Worm (Caenorhabditis elegans): Measurements from ENCODE around the gene glb-30.
A peak's percentile ranks its signal among the peaks of the same experiment; 100 is the strongest.

The glb-30 gene

DNA sequence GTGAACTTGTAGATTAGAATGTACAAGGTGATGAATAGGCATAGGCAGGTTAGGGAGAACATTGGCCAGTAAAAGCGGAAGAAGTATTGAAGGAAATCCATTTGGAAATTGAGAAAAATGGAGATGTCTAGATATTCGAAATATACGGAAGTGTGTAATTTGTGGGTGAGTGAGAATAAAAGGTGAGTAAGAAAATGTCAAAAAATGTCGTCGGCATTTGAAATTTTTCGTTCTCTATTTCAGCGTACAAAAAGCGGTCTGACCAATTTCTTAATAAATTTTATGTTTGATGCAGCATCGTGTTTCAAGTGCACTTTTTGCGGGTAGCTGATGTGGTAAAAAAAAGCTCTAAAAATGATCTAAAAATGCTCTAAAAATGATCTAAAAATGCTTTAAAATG lies 26.6 kb upstream of the glb-30 start, which contains the start of gene srd-64:
TSS of gene srd-64 (minus strand) at position 101 of the 400 bp plus-strand sequence.
- TF ChIP-seq tbx-11 (GFP tag; IDR thresholded peaks at IDR 0.05) (no peak), sea-1 (GFP tag; conservative IDR thresholded peaks at IDR 0.05) (no peak), ets-7 (tag; optimal IDR thresholded peaks at IDR 0.05) (no peak), tbx-37 (GFP tag; conservative IDR thresholded peaks at IDR 0.05) (no peak), hmg-4 (GFP tag; optimal IDR thresholded peaks at IDR 0.05) (no peak), ceh-36 (tag; optimal IDR thresholded peaks at IDR 0.05) (no peak), aly-1 (tag; optimal IDR thresholded peaks at IDR 0.05) (no peak), flt-1 (GFP tag; IDR thresholded peaks at IDR 0.05) (no peak), ceh-13 (GFP tag; optimal IDR thresholded peaks at IDR 0.05) (no peak), B0310.2 (tag; optimal IDR thresholded peaks at IDR 0.05) (no peak), hmbx-1 (tag; optimal IDR thresholded peaks at IDR 0.05) (no peak), hnd-1 (tag; optimal IDR thresholded peaks at IDR 0.05) (no peak), scrt-1 (GFP tag; IDR thresholded peaks at IDR 0.05) (no peak), pes-1 (GFP tag; IDR thresholded peaks at IDR 0.05) (no peak), tra-4 (tag; optimal IDR thresholded peaks at IDR 0.05) (no peak), F13C5.2 (tag; optimal IDR thresholded peaks at IDR 0.05) (no peak), ama-1 (optimal IDR thresholded peaks at IDR 0.05) (no peak)

DNA sequence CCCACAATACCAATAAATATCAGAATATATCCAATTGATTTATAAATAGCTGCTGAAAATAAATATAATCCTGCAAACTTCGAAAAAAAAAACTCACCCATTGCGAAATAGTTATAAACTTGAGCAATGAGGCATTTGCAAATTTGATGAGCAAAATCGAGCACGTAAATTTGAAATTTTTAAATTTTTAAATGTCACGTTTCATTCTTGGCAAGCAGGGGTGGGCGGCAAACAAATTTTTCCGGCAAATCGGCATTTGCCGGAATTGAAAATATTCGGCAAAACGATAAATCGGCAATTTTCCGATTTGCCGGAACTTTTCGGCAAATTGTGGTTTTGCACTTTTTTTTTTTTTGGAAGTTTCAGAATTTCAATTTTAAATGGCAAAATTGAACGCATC lies 21.5 kb upstream of the glb-30 start, which contains the start of gene Y22D7AR.14:
TSS of gene Y22D7AR.14 (minus strand) at position 101 of the 400 bp plus-strand sequence.
- no peak for TF ChIP-seq F13C5.2 (tag; optimal IDR thresholded peaks at IDR 0.05)
- TF ChIP-seq hmbx-1 (tag; optimal IDR thresholded peaks at IDR 0.05), result no peak
- no peak for TF ChIP-seq scrt-1 (GFP tag; IDR thresholded peaks at IDR 0.05)
- TF ChIP-seq ets-7 (tag; optimal IDR thresholded peaks at IDR 0.05), result no peak
- no peak for TF ChIP-seq aly-1 (tag; optimal IDR thresholded peaks at IDR 0.05)
- TF ChIP-seq ceh-13 (GFP tag; optimal IDR thresholded peaks at IDR 0.05), result no peak
- no peak for TF ChIP-seq pes-1 (GFP tag; IDR thresholded peaks at IDR 0.05)
- no peak for TF ChIP-seq sea-1 (GFP tag; conservative IDR thresholded peaks at IDR 0.05)
- no peak for TF ChIP-seq hnd-1 (tag; optimal IDR thresholded peaks at IDR 0.05)
- TF ChIP-seq hmg-4 (GFP tag; optimal IDR thresholded peaks at IDR 0.05), result no peak
- no peak for TF ChIP-seq tbx-37 (GFP tag; conservative IDR thresholded peaks at IDR 0.05)
- TF ChIP-seq ama-1 (optimal IDR thresholded peaks at IDR 0.05), result no peak
- no peak for TF ChIP-seq flt-1 (GFP tag; IDR thresholded peaks at IDR 0.05)
- TF ChIP-seq tra-4 (tag; optimal IDR thresholded peaks at IDR 0.05), result no peak
- no peak for TF ChIP-seq tbx-11 (GFP tag; IDR thresholded peaks at IDR 0.05)
- TF ChIP-seq B0310.2 (tag; optimal IDR thresholded peaks at IDR 0.05), result no peak

DNA sequence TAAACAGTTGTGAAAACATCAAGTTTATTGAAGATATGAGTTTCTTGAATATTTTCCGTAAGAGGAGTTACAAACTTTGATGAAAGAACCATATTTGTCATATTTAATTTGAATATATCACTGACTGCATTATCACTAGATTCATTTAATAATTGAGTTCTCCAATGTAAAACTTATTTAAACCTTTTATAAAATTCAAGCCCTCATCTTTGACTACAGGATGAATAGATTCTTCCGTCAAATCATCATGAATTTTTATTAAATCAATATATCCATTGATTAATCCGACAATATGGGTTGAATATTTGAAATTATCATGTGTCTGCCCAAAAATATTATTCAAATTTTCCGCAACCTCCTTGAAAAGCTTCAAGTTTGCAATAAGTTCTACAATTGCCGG lies 19.6 kb upstream of the glb-30 start, which contains the start of gene Y22D7AR.7:
TSS of gene Y22D7AR.7 (minus strand) at position 101 of the 400 bp plus-strand sequence.
- TF ChIP-seq hmg-4 (GFP tag; optimal IDR thresholded peaks at IDR 0.05) (no peak), tra-4 (tag; optimal IDR thresholded peaks at IDR 0.05) (no peak), ets-7 (tag; optimal IDR thresholded peaks at IDR 0.05) (no peak), pes-1 (GFP tag; IDR thresholded peaks at IDR 0.05) (no peak), ama-1 (optimal IDR thresholded peaks at IDR 0.05) (no peak), sea-1 (GFP tag; conservative IDR thresholded peaks at IDR 0.05) (no peak), ceh-13 (GFP tag; optimal IDR thresholded peaks at IDR 0.05) (no peak), scrt-1 (GFP tag; IDR thresholded peaks at IDR 0.05) (no peak), F13C5.2 (tag; optimal IDR thresholded peaks at IDR 0.05) (no peak), ceh-36 (tag; optimal IDR thresholded peaks at IDR 0.05) (no peak), tbx-37 (GFP tag; conservative IDR thresholded peaks at IDR 0.05) (no peak), tbx-11 (GFP tag; IDR thresholded peaks at IDR 0.05) (no peak), hmbx-1 (tag; optimal IDR thresholded peaks at IDR 0.05) (no peak), B0310.2 (tag; optimal IDR thresholded peaks at IDR 0.05) (no peak), flt-1 (GFP tag; IDR thresholded peaks at IDR 0.05) (no peak), aly-1 (tag; optimal IDR thresholded peaks at IDR 0.05) (no peak), hnd-1 (tag; optimal IDR thresholded peaks at IDR 0.05) (no peak)

DNA sequence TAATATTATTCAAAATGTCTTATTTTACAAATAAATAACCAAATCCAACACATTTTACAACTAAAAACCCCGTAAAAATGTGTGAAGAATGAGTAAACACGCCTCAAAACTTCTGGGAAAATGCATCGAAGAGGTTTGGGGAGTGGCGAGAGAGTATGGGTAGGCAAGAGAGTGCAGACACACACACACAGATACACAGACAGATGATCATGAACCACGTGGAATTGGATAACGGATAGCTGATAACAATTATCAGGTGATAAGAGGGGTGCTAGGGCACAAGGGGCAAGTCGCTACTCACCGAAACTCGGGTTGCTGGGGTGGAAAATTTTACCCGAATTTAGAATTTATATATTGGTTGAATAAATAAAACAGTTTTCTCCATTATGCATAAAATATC lies 13.8 kb upstream of the glb-30 start:
- no peak for TF ChIP-seq aly-1 (tag; optimal IDR thresholded peaks at IDR 0.05)
- no peak for TF ChIP-seq tra-4 (tag; optimal IDR thresholded peaks at IDR 0.05)
- TF ChIP-seq hmbx-1 (tag; optimal IDR thresholded peaks at IDR 0.05), result no peak
- no peak for TF ChIP-seq ets-7 (tag; optimal IDR thresholded peaks at IDR 0.05)
- TF ChIP-seq scrt-1 (GFP tag; IDR thresholded peaks at IDR 0.05), result no peak
- no peak for TF ChIP-seq flt-1 (GFP tag; IDR thresholded peaks at IDR 0.05)
- TF ChIP-seq ceh-13 (GFP tag; optimal IDR thresholded peaks at IDR 0.05), result no peak
- no peak for TF ChIP-seq tbx-11 (GFP tag; IDR thresholded peaks at IDR 0.05)
- TF ChIP-seq tbx-37 (GFP tag; conservative IDR thresholded peaks at IDR 0.05), result no peak
- no peak for TF ChIP-seq sea-1 (GFP tag; conservative IDR thresholded peaks at IDR 0.05)
- no peak for TF ChIP-seq ceh-36 (tag; optimal IDR thresholded peaks at IDR 0.05)
- no peak for TF ChIP-seq B0310.2 (tag; optimal IDR thresholded peaks at IDR 0.05)
- TF ChIP-seq hmg-4 (GFP tag; optimal IDR thresholded peaks at IDR 0.05), result no peak
- TF ChIP-seq ama-1 (optimal IDR thresholded peaks at IDR 0.05), result no peak
- no peak for TF ChIP-seq pes-1 (GFP tag; IDR thresholded peaks at IDR 0.05)
- TF ChIP-seq F13C5.2 (tag; optimal IDR thresholded peaks at IDR 0.05), result no peak
- no peak for TF ChIP-seq hnd-1 (tag; optimal IDR thresholded peaks at IDR 0.05)

DNA sequence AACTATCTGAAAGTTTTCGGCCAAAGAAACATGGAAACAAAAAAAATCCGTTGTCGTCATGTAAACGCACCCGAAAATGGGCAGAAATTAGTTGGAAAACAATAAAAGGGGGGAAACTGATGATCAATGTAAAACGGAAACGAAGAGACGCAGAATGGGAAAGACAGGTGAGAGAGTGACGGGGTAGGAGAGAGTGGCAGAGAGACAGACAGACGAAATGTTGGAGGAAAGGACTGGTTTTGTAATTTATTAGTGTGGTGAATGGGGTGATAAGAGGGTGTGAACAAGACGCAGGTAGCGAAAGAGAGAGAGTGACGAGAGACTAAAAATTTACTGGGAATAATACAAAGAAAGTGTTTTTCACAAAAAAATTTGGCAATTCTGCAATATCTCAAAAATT lies 12.6 kb upstream of the glb-30 start:
- TF ChIP-seq tbx-37 (GFP tag; conservative IDR thresholded peaks at IDR 0.05) (peak; percentile 43; the same call in 1 of the 2 replicates), flt-1 (GFP tag; IDR thresholded peaks at IDR 0.05) (no peak)

DNA sequence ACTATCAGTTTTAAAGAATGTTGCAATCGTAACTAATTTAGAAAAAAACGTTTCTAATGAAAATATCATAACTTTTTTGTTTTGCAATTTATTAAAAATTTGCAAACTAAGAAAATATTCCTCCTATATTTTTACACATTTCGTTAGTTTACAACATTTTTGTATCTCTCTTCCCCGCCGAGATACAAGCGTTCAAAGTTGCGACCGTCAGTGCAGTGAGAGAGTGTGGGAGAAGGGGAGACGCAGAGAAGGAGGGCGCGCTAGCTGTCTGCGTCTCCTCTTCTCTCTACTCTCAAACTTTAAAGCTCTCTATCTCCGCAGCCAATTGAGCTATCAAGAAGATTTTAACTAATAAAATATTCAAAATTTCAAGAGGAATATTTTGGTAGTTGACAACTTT lies 12.0 kb upstream of the glb-30 start:
- TF ChIP-seq ceh-36 (tag; optimal IDR thresholded peaks at IDR 0.05) (no peak), aly-1 (tag; optimal IDR thresholded peaks at IDR 0.05) (no peak), flt-1 (GFP tag; IDR thresholded peaks at IDR 0.05) (no peak), hmg-4 (GFP tag; optimal IDR thresholded peaks at IDR 0.05) (no peak), ama-1 (optimal IDR thresholded peaks at IDR 0.05) (no peak), ets-7 (tag; optimal IDR thresholded peaks at IDR 0.05) (no peak), hnd-1 (tag; optimal IDR thresholded peaks at IDR 0.05) (no peak), scrt-1 (GFP tag; IDR thresholded peaks at IDR 0.05) (no peak), hmbx-1 (tag; optimal IDR thresholded peaks at IDR 0.05) (no peak), sea-1 (GFP tag; conservative IDR thresholded peaks at IDR 0.05) (no peak), tbx-11 (GFP tag; IDR thresholded peaks at IDR 0.05) (no peak), pes-1 (GFP tag; IDR thresholded peaks at IDR 0.05) (no peak), tbx-37 (GFP tag; conservative IDR thresholded peaks at IDR 0.05) (no peak), B0310.2 (tag; optimal IDR thresholded peaks at IDR 0.05) (no peak), F13C5.2 (tag; optimal IDR thresholded peaks at IDR 0.05) (no peak), ceh-13 (GFP tag; optimal IDR thresholded peaks at IDR 0.05) (no peak)

DNA sequence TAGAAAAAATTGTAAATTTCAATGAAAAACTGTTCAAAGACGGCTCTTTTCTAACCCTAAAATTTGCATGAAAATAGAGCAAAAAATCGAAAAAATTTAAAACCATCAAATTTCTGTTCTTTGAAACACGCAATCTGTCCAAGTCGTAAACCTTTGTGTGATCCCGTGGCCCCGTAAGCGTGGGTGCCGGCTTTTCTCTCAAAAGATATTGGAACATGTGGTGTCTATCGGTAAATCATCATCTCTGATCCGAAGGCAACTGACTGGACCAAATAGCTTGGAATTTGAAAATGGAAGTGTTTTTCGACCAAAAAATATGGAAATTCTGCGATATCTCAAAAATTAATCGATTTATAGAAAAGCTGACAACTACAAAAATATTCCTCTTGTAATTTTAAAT lies 10.3 kb upstream of the glb-30 start:
- TF ChIP-seq tra-4 (tag; optimal IDR thresholded peaks at IDR 0.05) (no peak), scrt-1 (GFP tag; IDR thresholded peaks at IDR 0.05) (no peak), F13C5.2 (tag; optimal IDR thresholded peaks at IDR 0.05) (no peak), ama-1 (optimal IDR thresholded peaks at IDR 0.05) (no peak), hmg-4 (GFP tag; optimal IDR thresholded peaks at IDR 0.05) (no peak), hnd-1 (tag; optimal IDR thresholded peaks at IDR 0.05) (no peak), hmbx-1 (tag; optimal IDR thresholded peaks at IDR 0.05) (no peak), tbx-11 (GFP tag; IDR thresholded peaks at IDR 0.05) (no peak), ceh-13 (GFP tag; optimal IDR thresholded peaks at IDR 0.05) (no peak), ceh-36 (tag; optimal IDR thresholded peaks at IDR 0.05) (no peak), B0310.2 (tag; optimal IDR thresholded peaks at IDR 0.05) (no peak), flt-1 (GFP tag; IDR thresholded peaks at IDR 0.05) (no peak), ets-7 (tag; optimal IDR thresholded peaks at IDR 0.05) (no peak)
